Worm (Caenorhabditis elegans) whole organism, L2 larva: ENCODE data around the gene sru-48.

Experiments used
- C34F6.9 ChIP-seq: fragments of 150-350 bp; optimal IDR thresholded peaks from 2 replicates; lab custom pipeline; 2014; ENCODE audit warnings: missing biosample characterization, missing genetic modification characterization
- F13H6.1 ChIP-seq: sonication (generic microtip); optimal IDR thresholded peaks from 2 replicates; lab custom pipeline; 2016; ENCODE audit warnings: missing genetic modification characterization, missing compliant biosample characterization
- R02D3.7 ChIP-seq: fragments of 150-350 bp; optimal IDR thresholded peaks from 2 replicates; lab custom pipeline; 2014; ENCODE audit warnings: missing biosample characterization, missing genetic modification characterization
- Y55F3AM.14 ChIP-seq: fragments of 200-800 bp; sonication (Bioruptor generic); optimal IDR thresholded peaks from 2 replicates; lab custom pipeline; 2018; ENCODE audit warnings: mild to moderate bottlenecking, missing genetic modification characterization, missing compliant biosample characterization
- ZK546.5 ChIP-seq: sonication (generic microtip); optimal IDR thresholded peaks from 2 replicates; lab custom pipeline; 2017; ENCODE audit warnings: missing biosample characterization, missing genetic modification characterization
- alr-1 ChIP-seq: fragments of 150-350 bp; optimal IDR thresholded peaks from 2 replicates; lab custom pipeline; 2014; ENCODE audit warnings: missing biosample characterization, missing genetic modification characterization
- aly-2 ChIP-seq: fragments of 150-350 bp; optimal IDR thresholded peaks from 2 replicates; lab custom pipeline; 2014; ENCODE audit warnings: missing biosample characterization, missing genetic modification characterization
- ama-1 ChIP-seq: fragments of 150-350 bp; optimal IDR thresholded peaks from 2 replicates; lab custom pipeline; 2018; ENCODE audit warnings: inconsistent platforms
- ceh-16 ChIP-seq: fragments of 150-350 bp; optimal IDR thresholded peaks from 2 replicates; lab custom pipeline; 2014; ENCODE audit warnings: missing biosample characterization, missing genetic modification characterization
- crh-2 ChIP-seq: sonication (generic microtip); optimal IDR thresholded peaks from 2 replicates; lab custom pipeline; 2017; ENCODE audit warnings: missing biosample characterization, missing genetic modification characterization
- dmd-4 ChIP-seq: sonication (generic microtip); optimal IDR thresholded peaks from 2 replicates; lab custom pipeline; 2017; ENCODE audit warnings: missing biosample characterization, missing genetic modification characterization
- egl-27 ChIP-seq: sonication (generic microtip); optimal IDR thresholded peaks from 3 replicates; lab custom pipeline; 2017; ENCODE audit warnings: missing biosample characterization, missing genetic modification reagents, missing genetic modification characterization
- fos-1 ChIP-seq: fragments of 150-350 bp; optimal IDR thresholded peaks from 2 replicates; lab custom pipeline; 2014; ENCODE audit warnings: missing biosample characterization, missing genetic modification characterization
- gmeb-1 ChIP-seq: fragments of 150-350 bp; optimal IDR thresholded peaks from 2 replicates; lab custom pipeline; 2014; ENCODE audit warnings: missing biosample characterization, missing genetic modification characterization
- lin-11 ChIP-seq: fragments of 150-350 bp; sonication (generic microtip); optimal IDR thresholded peaks from 2 replicates; lab custom pipeline; 2014; ENCODE audit warnings: missing biosample characterization, missing genetic modification characterization, inconsistent platforms, mixed read lengths
- lin-13 ChIP-seq: fragments of 150-350 bp; optimal IDR thresholded peaks from 2 replicates; lab custom pipeline; 2014; ENCODE audit warnings: missing biosample characterization, missing genetic modification reagents, missing genetic modification characterization
- lsy-2 ChIP-seq, 2 experiments: fragments of 150-350 bp in 1 of 2; sonication (generic microtip) in 1 of 2; optimal IDR thresholded peaks; 2 replicates each; lab custom pipeline; 2014 to 2017; ENCODE audit warnings: missing biosample characterization in 2 of 2, missing genetic modification characterization in 2 of 2
- mab-5 ChIP-seq: fragments of 150-350 bp; optimal IDR thresholded peaks from 2 replicates; lab custom pipeline; 2014; ENCODE audit warnings: missing biosample characterization, missing genetic modification characterization
- mbf-1 ChIP-seq: sonication (generic microtip); optimal IDR thresholded peaks from 2 replicates; lab custom pipeline; 2017; ENCODE audit warnings: missing biosample characterization, missing genetic modification characterization
- mdl-1 ChIP-seq, 2 experiments: fragments of 150-350 bp in 1 of 2; sonication (generic microtip) in 1 of 2; optimal IDR thresholded peaks; 2 replicates each; lab custom pipeline; 2017; ENCODE audit warnings: missing biosample characterization in 2 of 2, missing genetic modification characterization in 2 of 2
- nhr-10 ChIP-seq: sonication (generic microtip); optimal IDR thresholded peaks from 2 replicates; lab custom pipeline; 2017; ENCODE audit warnings: missing biosample characterization, missing genetic modification characterization
- nhr-11 ChIP-seq: fragments of 150-350 bp; optimal IDR thresholded peaks from 2 replicates; lab custom pipeline; 2014; ENCODE audit warnings: missing biosample characterization, missing genetic modification characterization
- nhr-12 ChIP-seq: fragments of 150-350 bp; optimal IDR thresholded peaks from 2 replicates; lab custom pipeline; 2014; ENCODE audit warnings: missing biosample characterization, missing genetic modification characterization
- nhr-21 ChIP-seq: fragments of 150-350 bp; optimal IDR thresholded peaks from 2 replicates; lab custom pipeline; 2014; ENCODE audit warnings: missing biosample characterization, missing genetic modification characterization
- nhr-23 ChIP-seq: fragments of 150-350 bp; optimal IDR thresholded peaks from 2 replicates; lab custom pipeline; 2014; ENCODE audit warnings: missing biosample characterization, missing genetic modification reagents, missing genetic modification characterization
- nhr-237 ChIP-seq: fragments of 150-350 bp; optimal IDR thresholded peaks from 2 replicates; lab custom pipeline; 2014; ENCODE audit warnings: missing biosample characterization, missing genetic modification characterization
- nhr-25 ChIP-seq: fragments of 150-350 bp; sonication (generic microtip); optimal IDR thresholded peaks from 3 replicates; lab custom pipeline; 2014; ENCODE audit warnings: missing biosample characterization, missing genetic modification characterization
- nhr-77 ChIP-seq: fragments of 150-350 bp; optimal IDR thresholded peaks from 2 replicates; lab custom pipeline; 2014; ENCODE audit warnings: missing biosample characterization, missing genetic modification characterization
- peb-1 ChIP-seq: fragments of 150-350 bp; optimal IDR thresholded peaks from 2 replicates; lab custom pipeline; 2014; ENCODE audit warnings: missing biosample characterization, missing genetic modification characterization
- sem-4 ChIP-seq: fragments of 150-350 bp; optimal IDR thresholded peaks from 2 replicates; lab custom pipeline; 2014; ENCODE audit warnings: missing biosample characterization, missing genetic modification reagents, missing genetic modification characterization
- sma-9 ChIP-seq, 2 experiments: fragments of 150-350 bp in 1 of 2; sonication (generic microtip) in 1 of 2; optimal IDR thresholded peaks; 2 replicates each; lab custom pipeline; 2014 to 2016; ENCODE audit warnings: missing genetic modification characterization in 2 of 2, mild to moderate bottlenecking in 1 of 2, missing biosample characterization in 1 of 2, missing compliant biosample characterization in 1 of 2, missing genetic modification reagents in 1 of 2, moderate library complexity in 1 of 2
- unc-39 ChIP-seq: fragments of 150-350 bp; optimal IDR thresholded peaks from 2 replicates; lab custom pipeline; 2014; ENCODE audit warnings: missing biosample characterization, missing genetic modification characterization
- zag-1 ChIP-seq: fragments of 150-350 bp; optimal IDR thresholded peaks from 2 replicates; lab custom pipeline; 2014; ENCODE audit warnings: missing biosample characterization, missing genetic modification characterization
- ztf-1 ChIP-seq: fragments of 200-800 bp; sonication (Bioruptor generic); conservative IDR thresholded peaks from 2 replicates; pipeline ENCODE4 v1.3.6; 2022; ENCODE audit warnings: missing genetic modification characterization, missing compliant biosample characterization
- ztf-11 ChIP-seq: sonication (generic microtip); optimal IDR thresholded peaks from 2 replicates; lab custom pipeline; 2017; ENCODE audit warnings: missing biosample characterization, missing genetic modification characterization
- ztf-4 ChIP-seq: fragments of 150-350 bp; optimal IDR thresholded peaks from 2 replicates; lab custom pipeline; 2014; ENCODE audit warnings: missing biosample characterization, missing genetic modification characterization

Gene sru-48

DNA sequence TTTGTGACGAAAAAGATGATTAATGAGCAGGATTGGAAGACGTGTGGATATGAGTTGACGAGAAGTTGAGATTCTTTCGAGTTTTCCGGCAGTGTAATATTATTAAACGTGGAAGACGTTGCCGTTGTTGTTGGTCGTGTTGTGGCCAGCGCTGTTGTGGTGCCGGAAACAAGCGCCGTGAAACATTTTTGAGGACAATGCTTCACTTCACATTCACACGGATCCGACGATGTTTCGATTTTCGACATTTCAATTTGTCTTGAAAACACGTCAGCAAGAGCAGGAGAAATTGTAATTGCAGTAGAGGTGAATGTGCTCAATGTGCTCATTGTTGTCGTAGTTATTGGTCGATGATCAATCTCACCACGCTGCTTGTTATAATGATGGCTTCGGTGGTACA, 11.2 kb upstream of the sru-48 start:
- no peak for TF ChIP-seq nhr-10 (tag; lab: Kevin White, UChicago)
- TF ChIP-seq lin-13 (GFP tag; lab: Kevin White, UChicago) = no peak
- TF ChIP-seq crh-2 (tag; lab: Kevin White, UChicago) = no peak
- no peak for TF ChIP-seq Y55F3AM.14
- TF ChIP-seq R02D3.7 (tag; lab: Kevin White, UChicago) = no peak
- no peak for TF ChIP-seq gmeb-1 (tag; lab: Kevin White, UChicago)
- no peak for TF ChIP-seq C34F6.9 (tag; lab: Kevin White, UChicago)
- no peak for TF ChIP-seq mbf-1
- TF ChIP-seq mdl-1 (tag; optimal IDR thresholded peaks at IDR 0.05; lab: Kevin White, UChicago) = no peak
- no peak for TF ChIP-seq nhr-12 (tag; lab: Kevin White, UChicago)
- no peak for TF ChIP-seq ama-1 (lab: Kevin White, UChicago)
- TF ChIP-seq F13H6.1 = no peak
- no peak for TF ChIP-seq peb-1
- no peak for TF ChIP-seq mab-5 (tag; lab: Kevin White, UChicago)
- no peak for TF ChIP-seq nhr-25 (tag; lab: Kevin White, UChicago)
- TF ChIP-seq nhr-23 (tag; lab: Kevin White, UChicago) = no peak
- TF ChIP-seq dmd-4 (tag; lab: Kevin White, UChicago) = no peak
- TF ChIP-seq lin-11 (tag; lab: Kevin White, UChicago) = no peak
- TF ChIP-seq unc-39 (tag; lab: Kevin White, UChicago) = no peak
- TF ChIP-seq ztf-11 (tag; lab: Kevin White, UChicago) = no peak

DNA sequence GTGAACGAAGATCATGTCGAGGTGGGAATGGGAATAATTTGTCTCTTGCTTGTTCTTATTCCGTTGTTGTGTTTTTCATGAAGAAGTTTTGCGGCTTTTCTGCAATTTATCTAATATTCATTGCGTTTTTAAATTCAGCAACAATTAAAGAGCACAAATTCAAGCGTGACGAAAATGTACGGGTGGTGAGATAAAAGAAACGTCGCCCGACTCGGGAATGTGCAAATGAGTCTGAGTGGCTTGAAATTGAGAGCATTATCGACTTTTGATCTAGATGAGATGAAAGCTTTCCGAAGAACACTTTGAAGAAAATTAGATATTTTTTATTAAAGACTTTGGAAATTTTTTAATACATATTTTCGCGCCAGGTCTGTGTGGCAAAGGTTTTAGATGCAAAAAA, 8.9 kb upstream of the sru-48 start, which contains the start of gene T03G11.10:
Gene T03G11.10, minus strand, starts transcription at position 101 of the 400 bp plus-strand sequence.
- no peak for TF ChIP-seq crh-2 (tag; lab: Kevin White, UChicago)
- no peak for TF ChIP-seq ceh-16
- TF ChIP-seq sma-9 (GFP tag; optimal IDR thresholded peaks at IDR 0.05; lab: Kevin White, UChicago) = no peak
- TF ChIP-seq sma-9 (tag; optimal IDR thresholded peaks at IDR 0.05; lab: Kevin White, UChicago) = no peak
- TF ChIP-seq F13H6.1 = no peak

DNA sequence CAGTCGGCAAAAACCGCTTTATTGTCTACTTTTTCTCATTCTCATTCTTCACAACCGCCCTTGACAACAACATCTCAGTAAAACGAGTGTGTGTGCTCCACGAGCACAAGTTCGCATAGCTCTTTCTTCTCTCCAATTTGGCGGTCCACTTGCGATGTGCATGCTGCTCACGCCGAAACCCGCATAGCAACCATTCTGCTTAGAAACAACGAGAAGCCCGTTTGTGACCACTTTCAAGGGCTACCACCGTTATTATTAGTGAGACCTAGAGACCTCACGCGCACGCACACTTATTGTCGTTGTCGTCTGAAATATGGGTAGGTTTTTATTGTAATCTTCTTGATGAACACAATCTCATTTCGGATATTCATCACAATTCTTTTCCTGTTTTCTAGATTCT, 5.7 kb upstream of the sru-48 start, which contains the start of gene zchc-1A:
Gene zchc-1A, plus strand, starts transcription at position 114 of the 400 bp plus-strand sequence.
- TF ChIP-seq fos-1 (tag; lab: Kevin White, UChicago) = no peak
- TF ChIP-seq aly-2 (tag; lab: Kevin White, UChicago) = no peak
- no peak for TF ChIP-seq nhr-77 (tag; lab: Kevin White, UChicago)
- no peak for TF ChIP-seq egl-27 (tag; lab: Kevin White, UChicago)
- no peak for TF ChIP-seq R02D3.7 (tag; lab: Kevin White, UChicago)
- no peak for TF ChIP-seq sem-4
- TF ChIP-seq ZK546.5 (tag; lab: Kevin White, UChicago) = no peak
- TF ChIP-seq nhr-21 (tag; lab: Kevin White, UChicago) = no peak
- TF ChIP-seq crh-2 (tag; lab: Kevin White, UChicago) = no peak
- no peak for TF ChIP-seq lin-11 (tag; lab: Kevin White, UChicago)
- no peak for TF ChIP-seq C34F6.9 (tag; lab: Kevin White, UChicago)
- TF ChIP-seq nhr-23 (tag; lab: Kevin White, UChicago) = no peak
- TF ChIP-seq ztf-1 (GFP tag; lab: Robert Waterston, UW) = no peak
- no peak for TF ChIP-seq peb-1
- no peak for TF ChIP-seq ztf-4 (tag; lab: Kevin White, UChicago)
- TF ChIP-seq ztf-11 (tag; lab: Kevin White, UChicago) = no peak
- TF ChIP-seq alr-1 (tag; lab: Kevin White, UChicago) = no peak

DNA sequence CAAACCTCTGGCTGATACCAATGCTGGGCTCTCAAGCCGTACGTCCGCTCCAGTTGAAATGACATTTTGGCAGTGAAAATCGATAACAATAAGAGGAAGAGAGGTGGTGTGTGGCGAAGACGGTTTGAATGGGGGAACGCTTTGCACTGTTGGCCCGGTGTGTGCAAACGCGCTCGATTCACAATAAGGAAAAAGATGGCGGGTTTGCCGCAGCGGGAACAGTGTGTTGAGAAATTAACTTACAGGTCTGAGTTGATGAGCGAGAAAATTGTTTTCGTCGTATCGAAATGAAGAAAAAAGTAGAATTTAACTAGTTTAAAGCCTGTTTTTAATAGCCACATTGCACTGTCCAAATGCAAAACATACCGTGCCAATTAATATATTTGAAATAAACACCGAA, 924 bp upstream of the sru-48 start, which contains the start of gene metl-9:
Gene metl-9, minus strand, starts transcription at position 101 of the 400 bp plus-strand sequence.
- no peak for TF ChIP-seq mdl-1 (tag; optimal IDR thresholded peaks at IDR 0.05; lab: Kevin White, UChicago)
- no peak for TF ChIP-seq Y55F3AM.14
- TF ChIP-seq crh-2 (tag; lab: Kevin White, UChicago) = no peak
- no peak for TF ChIP-seq ceh-16
- TF ChIP-seq alr-1 (tag; lab: Kevin White, UChicago) = no peak
- no peak for TF ChIP-seq nhr-23 (tag; lab: Kevin White, UChicago)
- TF ChIP-seq sem-4 = no peak
- TF ChIP-seq nhr-237 (tag; lab: Kevin White, UChicago) = no peak

DNA sequence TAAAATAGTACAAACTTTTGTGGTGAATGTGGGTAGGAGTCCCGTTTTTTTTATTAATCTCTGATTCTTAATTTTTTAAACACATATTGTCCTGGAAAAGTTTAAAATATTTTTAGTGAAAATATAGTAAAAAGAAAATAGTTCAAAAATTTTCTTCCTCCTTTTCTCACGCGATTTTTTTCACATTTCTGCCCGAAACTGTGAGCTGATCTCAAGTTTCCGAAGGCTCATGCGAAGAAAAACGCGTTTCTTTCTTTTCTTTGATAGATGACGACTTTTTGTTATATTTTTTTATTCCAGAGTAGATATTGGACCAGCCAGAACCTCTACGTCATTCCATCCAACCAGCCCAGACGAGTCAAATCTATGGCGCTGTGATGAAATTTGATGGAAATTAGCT, 4.0 kb downstream of the sru-48 start, which contains the start of gene T03G11.9:
Gene T03G11.9, plus strand, starts transcription at position 301 of the 400 bp plus-strand sequence.
- TF ChIP-seq nhr-77 (tag; lab: Kevin White, UChicago) = no peak
- TF ChIP-seq lsy-2 (tag; optimal IDR thresholded peaks at IDR 0.05; lab: Kevin White, UChicago) = no peak
- TF ChIP-seq R02D3.7 (tag; lab: Kevin White, UChicago) = no peak
- TF ChIP-seq aly-2 (tag; lab: Kevin White, UChicago) = no peak
- no peak for TF ChIP-seq gmeb-1 (tag; lab: Kevin White, UChicago)
- TF ChIP-seq C34F6.9 (tag; lab: Kevin White, UChicago) = no peak
- no peak for TF ChIP-seq dmd-4 (tag; lab: Kevin White, UChicago)
- no peak for TF ChIP-seq ama-1 (lab: Kevin White, UChicago)
- TF ChIP-seq alr-1 (tag; lab: Kevin White, UChicago) = no peak
- no peak for TF ChIP-seq mbf-1
- TF ChIP-seq lin-13 (GFP tag; lab: Kevin White, UChicago) = no peak
- no peak for TF ChIP-seq fos-1 (tag; lab: Kevin White, UChicago)
- TF ChIP-seq nhr-11 (tag; lab: Kevin White, UChicago) = no peak
- no peak for TF ChIP-seq zag-1 (tag; lab: Kevin White, UChicago)
- TF ChIP-seq unc-39 (tag; lab: Kevin White, UChicago) = no peak
- no peak for TF ChIP-seq nhr-23 (tag; lab: Kevin White, UChicago)
- TF ChIP-seq nhr-25 (tag; lab: Kevin White, UChicago) = no peak
- no peak for TF ChIP-seq ztf-11 (tag; lab: Kevin White, UChicago)
- TF ChIP-seq nhr-12 (tag; lab: Kevin White, UChicago) = no peak
- no peak for TF ChIP-seq nhr-21 (tag; lab: Kevin White, UChicago)
- TF ChIP-seq, all 48 proteins: peak for 0
